Worm (Caenorhabditis elegans): Measurements from ENCODE around the gene hlh-30.

hlh-30 gene

DNA sequence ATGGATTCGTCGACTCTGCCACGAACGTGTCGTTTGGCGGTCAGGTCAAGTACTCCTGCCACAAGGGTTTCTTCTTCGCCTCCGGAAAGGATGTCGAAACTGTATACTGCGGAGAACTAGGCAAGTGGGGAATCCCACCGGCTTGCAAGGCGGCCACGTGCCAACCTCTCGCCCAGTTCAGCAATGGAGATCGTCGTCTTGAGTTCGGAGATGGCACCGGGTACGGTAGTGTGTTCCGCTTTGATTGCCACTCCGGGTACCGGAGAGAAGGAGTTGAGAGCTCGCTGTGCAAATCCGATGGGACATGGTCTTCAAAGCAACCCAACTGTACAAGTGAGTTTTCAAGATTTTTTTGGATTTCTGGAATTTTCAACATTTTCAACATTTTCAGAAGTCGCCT lies 35.1 kb downstream of the hlh-30 start:
- no peak for TF ChIP-seq Y116A8C.19 (tag; optimal IDR thresholded peaks at IDR 0.05; ENCODE audit: borderline replicate concordance)
- no peak for TF ChIP-seq jun-1 (tag; optimal IDR thresholded peaks at IDR 0.05)
- no peak for TF ChIP-seq tlp-1 (tag; optimal IDR thresholded peaks at IDR 0.05)
- TF ChIP-seq ces-1 (GFP tag; optimal IDR thresholded peaks at IDR 0.05) = no peak
- TF ChIP-seq xbp-1 (tag; optimal IDR thresholded peaks at IDR 0.05) = no peak
- no peak for TF ChIP-seq nhr-47 (tag; optimal IDR thresholded peaks at IDR 0.05)
- TF ChIP-seq nhr-71 (tag; optimal IDR thresholded peaks at IDR 0.05) = no peak
- no peak for TF ChIP-seq snpc-4 (tag; optimal IDR thresholded peaks at IDR 0.05)
- no peak for TF ChIP-seq lin-39 (tag; optimal IDR thresholded peaks at IDR 0.05)
- no peak for TF ChIP-seq dpl-1 (GFP tag; optimal IDR thresholded peaks at IDR 0.05)
- no peak for TF ChIP-seq hlh-17 (GFP tag; optimal IDR thresholded peaks at IDR 0.05; ENCODE audit: borderline replicate concordance)
- no peak for TF ChIP-seq ztf-11 (tag; optimal IDR thresholded peaks at IDR 0.05)

DNA sequence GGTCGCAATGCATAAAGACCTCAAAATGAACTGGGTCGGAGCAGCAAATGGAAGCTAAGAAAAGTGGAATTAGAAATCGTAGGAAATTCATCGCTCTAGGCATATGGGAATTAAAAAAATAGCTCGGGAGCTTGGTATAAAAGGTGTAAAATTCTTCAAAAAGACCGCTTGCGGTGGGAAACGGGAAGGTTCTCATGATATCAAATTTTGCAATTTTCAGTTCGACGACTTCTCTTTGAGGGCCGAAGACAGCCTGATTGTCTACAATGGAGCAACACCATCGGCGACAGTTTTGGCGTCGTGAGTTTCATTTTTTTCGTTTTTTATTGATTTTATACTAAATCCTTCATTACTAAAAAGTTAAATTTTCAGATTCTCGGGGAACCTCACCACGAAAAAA lies 36.2 kb downstream of the hlh-30 start, which contains the start of gene F47C12.8:
Gene F47C12.8, minus strand, starts transcription at position 101 of the 400 bp plus-strand sequence.
- TF ChIP-seq ceh-82 (tag; optimal IDR thresholded peaks at IDR 0.05) (no peak), C34B4.2 (tag; optimal IDR thresholded peaks at IDR 0.05) (no peak), aly-2 (tag; optimal IDR thresholded peaks at IDR 0.05) (no peak), ces-1 (GFP tag; optimal IDR thresholded peaks at IDR 0.05) (no peak), lin-14 (GFP tag; optimal IDR thresholded peaks at IDR 0.05) (no peak)

DNA sequence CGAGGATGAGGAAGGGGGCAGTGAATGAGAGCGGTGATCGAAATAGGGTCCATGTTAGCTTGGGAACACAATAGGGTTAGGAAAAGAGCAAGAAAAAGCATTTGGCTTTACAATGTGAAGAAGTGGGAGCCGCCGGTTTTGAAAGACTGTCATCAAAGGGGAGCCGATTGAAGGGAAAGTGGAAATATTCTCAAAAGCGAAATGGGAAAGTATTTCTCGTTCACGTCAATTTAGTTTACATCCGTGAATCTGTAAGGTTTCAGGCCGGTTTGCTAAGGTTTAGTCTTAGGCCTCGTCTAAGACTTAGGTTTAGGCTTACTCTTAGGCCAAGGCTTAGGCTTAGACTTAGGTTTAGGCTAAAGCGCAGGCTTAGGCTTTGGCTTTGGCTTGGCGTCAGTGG lies 39.4 kb downstream of the hlh-30 start, which contains the start of gene F47C12.7:
Gene F47C12.7, minus strand, starts transcription at position 101 of the 400 bp plus-strand sequence.
- TF ChIP-seq snu-23 (GFP tag; optimal IDR thresholded peaks at IDR 0.05) (no peak), efl-1 (optimal IDR thresholded peaks at IDR 0.05) (no peak), efl-1 (GFP tag; optimal IDR thresholded peaks at IDR 0.05 in 1 of 2) (peak in 1 of 2 experiments; percentile 60)

DNA sequence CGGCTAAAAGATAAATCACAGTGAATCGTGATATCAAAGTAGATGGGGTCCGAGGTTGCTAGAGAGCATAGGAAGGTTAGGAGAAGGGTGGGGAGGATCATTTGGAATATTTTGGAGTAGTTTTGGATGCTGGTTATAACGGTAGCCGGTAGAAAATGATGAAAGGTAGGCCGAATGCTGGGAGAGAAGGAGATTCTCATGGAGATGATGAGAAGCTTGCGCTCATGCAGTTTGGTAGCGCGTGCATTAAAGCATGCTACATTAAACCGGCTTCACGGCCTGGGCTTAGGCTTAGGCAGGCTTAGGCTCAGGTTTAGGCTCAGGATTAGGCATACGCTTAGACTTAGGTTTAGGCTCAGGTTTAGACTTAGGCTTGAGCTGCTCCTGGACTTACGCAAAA lies 40.4 kb downstream of the hlh-30 start, which contains the start of gene F47C12.13:
Gene F47C12.13, minus strand, starts transcription at position 101 of the 400 bp plus-strand sequence.
- no peak for TF ChIP-seq unc-86 (tag; optimal IDR thresholded peaks at IDR 0.05)

DNA sequence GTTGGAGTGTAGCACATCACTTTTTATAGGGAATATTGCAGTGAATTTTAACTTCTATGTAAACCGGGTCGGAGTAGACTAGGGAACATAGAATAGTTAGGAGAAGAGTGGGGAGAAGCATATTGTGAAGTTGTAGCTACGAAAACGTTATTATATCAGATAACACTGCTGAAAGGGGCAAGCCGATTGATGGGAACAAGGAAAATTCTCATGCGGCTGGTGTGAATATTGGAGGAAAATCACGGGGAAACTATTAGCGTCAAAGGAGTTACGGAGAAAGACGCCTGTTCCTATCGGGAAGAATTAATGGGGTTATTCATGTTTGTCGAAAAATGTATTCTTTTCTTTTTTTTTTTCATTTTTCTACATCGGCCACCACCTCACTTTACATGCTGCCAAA lies 41.5 kb downstream of the hlh-30 start, which contains the start of gene F47C12.6:
Gene F47C12.6, minus strand, starts transcription at position 101 of the 400 bp plus-strand sequence.
- no peak for TF ChIP-seq ceh-88 (GFP tag; IDR thresholded peaks at IDR 0.05)
- no peak for TF ChIP-seq nhr-84 (tag; optimal IDR thresholded peaks at IDR 0.05)
- no peak for TF ChIP-seq vab-15 (tag; optimal IDR thresholded peaks at IDR 0.05)
- TF ChIP-seq nhr-28 (tag; optimal IDR thresholded peaks at IDR 0.05) = no peak
- TF ChIP-seq lin-13 (GFP tag; optimal IDR thresholded peaks at IDR 0.05) = no peak
- TF ChIP-seq nhr-11 (tag; optimal IDR thresholded peaks at IDR 0.05) = no peak
- TF ChIP-seq tbx-2 (tag; optimal IDR thresholded peaks at IDR 0.05) = no peak
- no peak for TF ChIP-seq skn-1 (tag; optimal IDR thresholded peaks at IDR 0.05)
- TF ChIP-seq tlp-1 (tag; optimal IDR thresholded peaks at IDR 0.05) = no peak
- TF ChIP-seq pqm-1 (tag; optimal IDR thresholded peaks at IDR 0.05) = no peak
- TF ChIP-seq ceh-63 (GFP tag; optimal IDR thresholded peaks at IDR 0.05) = no peak
- TF ChIP-seq aha-1 (tag; optimal IDR thresholded peaks at IDR 0.05) = no peak

DNA sequence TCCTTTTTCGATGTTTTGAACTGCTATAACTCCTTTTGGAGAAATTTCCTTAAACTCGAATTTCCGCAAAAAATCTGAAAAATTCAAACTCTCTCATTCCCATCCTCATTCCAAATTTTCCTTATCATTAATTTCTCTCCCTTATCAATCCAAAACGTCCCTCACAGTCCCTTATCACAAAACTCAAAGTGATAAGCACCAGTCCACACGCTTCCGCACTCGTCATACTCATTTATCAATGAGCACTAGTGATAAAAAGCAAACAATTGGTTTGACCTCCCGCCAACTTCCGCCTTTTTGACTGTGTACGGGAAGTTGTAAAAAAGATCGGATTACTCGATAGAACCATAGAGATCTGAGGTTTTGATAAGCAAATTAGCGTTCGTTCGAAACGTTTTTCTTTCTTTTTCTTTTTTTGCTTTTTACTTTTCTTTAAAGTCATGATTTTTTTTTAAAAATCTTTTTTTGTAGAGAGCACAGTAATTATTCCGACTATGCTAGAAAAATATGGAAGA lies 46.1 kb downstream of the hlh-30 start, which contains the start of gene clec-78:
Gene clec-78, plus strand, starts transcription at position 465 of the 515 bp plus-strand sequence.
- TF ChIP-seq jun-1 (tag; optimal IDR thresholded peaks at IDR 0.05) (peak; percentile 98), nhr-237 (tag; optimal IDR thresholded peaks at IDR 0.05) (no peak), mdl-1 (tag; optimal IDR thresholded peaks at IDR 0.05) (peak in 1 of 2 experiments; percentile 45), tlp-1 (tag; optimal IDR thresholded peaks at IDR 0.05) (peak; percentile 87), lin-35 (GFP tag; optimal IDR thresholded peaks at IDR 0.05) (peak in 1 of 2 experiments; percentile 61), nhr-90 (tag; optimal IDR thresholded peaks at IDR 0.05; ENCODE audit: poor library complexity) (peak; percentile 3), pax-3 (tag; optimal IDR thresholded peaks at IDR 0.05) (peak; percentile 67), pqm-1 (tag; optimal IDR thresholded peaks at IDR 0.05) (peak; percentile 98), hlh-17 (GFP tag; optimal IDR thresholded peaks at IDR 0.05; ENCODE audit: borderline replicate concordance) (no peak), elt-2 (tag; optimal IDR thresholded peaks at IDR 0.05) (peak; percentile 100)

All from whole organism, L1 larva.